Fruit fly (Drosophila melanogaster): ENCODE measurements around the gene Ald1.

Ald1 gene

DNA sequence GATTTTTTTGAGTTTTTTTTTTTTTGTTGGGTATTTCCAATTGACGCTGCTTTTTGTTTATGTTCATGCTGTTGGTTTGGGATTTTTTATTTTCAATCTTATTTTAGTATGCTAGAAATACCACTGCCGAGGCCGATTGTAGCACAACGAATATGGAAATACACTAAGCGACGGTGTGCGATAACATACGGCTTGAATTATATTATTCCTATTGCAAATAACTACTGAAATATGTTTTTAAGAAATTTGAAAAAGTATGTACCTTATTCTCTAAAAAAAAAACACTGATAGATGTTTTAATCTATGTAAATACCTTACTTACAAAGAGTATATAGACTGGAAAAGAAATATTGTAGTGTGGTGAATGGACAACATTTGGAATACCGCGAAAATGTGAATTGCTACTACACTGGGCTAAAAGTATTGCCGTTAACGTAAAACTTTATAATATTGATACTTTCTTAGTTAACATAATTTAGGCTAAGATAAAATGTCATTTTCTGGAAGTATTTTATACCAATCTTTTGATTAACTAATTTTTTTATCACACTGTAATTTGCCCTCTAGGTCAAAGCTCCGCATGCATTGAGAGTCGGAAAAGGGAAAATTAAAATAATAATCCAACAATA is 18.8 kb downstream of the Ald1 start (continued):
- TF ChIP-seq tin (GFP tag; optimal IDR thresholded peaks at IDR 0.05) (peak; percentile 29), CG18262 (tag; optimal IDR thresholded peaks at IDR 0.05) (no peak), Mes4 (GFP tag; optimal IDR thresholded peaks at IDR 0.05) (no peak), Hr78 (GFP tag; optimal IDR thresholded peaks at IDR 0.05) (no peak), danr (GFP tag; IDR thresholded peaks at IDR 0.05) (0 out of 2 replicates have a peak, but pooled peaks have one; percentile 11), CG9437 (GFP tag; optimal IDR thresholded peaks at IDR 0.05) (peak; percentile 0), p53 (GFP tag; optimal IDR thresholded peaks at IDR 0.05) (no peak), CG5180 (GFP tag; optimal IDR thresholded peaks at IDR 0.05) (no peak), CG11247 (GFP tag; IDR thresholded peaks at IDR 0.05) (peak; percentile 39; the same call in 1 of the 2 replicates), PHDP (tag; optimal IDR thresholded peaks at IDR 0.05) (peak; percentile 8), disco-r (GFP tag; optimal IDR thresholded peaks at IDR 0.05) (no peak), CG18599 (GFP tag; optimal IDR thresholded peaks at IDR 0.05) (peak; percentile 9), CG12942 (GFP tag; optimal IDR thresholded peaks at IDR 0.05) (no peak), YL-1 (GFP tag; optimal IDR thresholded peaks at IDR 0.05) (no peak), vnd (GFP tag; IDR thresholded peaks at IDR 0.05; ENCODE audit: partially characterized antibody) (no peak), grau (tag; optimal IDR thresholded peaks at IDR 0.05) (peak; percentile 24), tio (GFP tag; optimal IDR thresholded peaks at IDR 0.05) (no peak), bsh (GFP tag; optimal IDR thresholded peaks at IDR 0.05) (no peak), Bgb (GFP tag; IDR thresholded peaks at IDR 0.05; ENCODE audit: partially characterized antibody) (no peak), grn (GFP tag; optimal IDR thresholded peaks at IDR 0.05) (no peak), CG7556 (GFP tag; optimal IDR thresholded peaks at IDR 0.05) (peak; percentile 7), CG11560 (tag; IDR thresholded peaks at IDR 0.05) (no peak), Chrac-16 (GFP tag; optimal IDR thresholded peaks at IDR 0.05) (no peak), CG7372 (GFP tag; IDR thresholded peaks at IDR 0.05) (0 out of 2 replicates have a peak, but pooled peaks have one; percentile 33), unpg (GFP tag; optimal IDR thresholded peaks at IDR 0.05) (peak; percentile 48), CG4424 (GFP tag; optimal IDR thresholded peaks at IDR 0.05) (peak; percentile 36), Myb (GFP tag; optimal IDR thresholded peaks at IDR 0.05) (peak; percentile 26), insv (GFP tag; optimal IDR thresholded peaks at IDR 0.05) (no peak), CG4404 (GFP tag; IDR thresholded peaks at IDR 0.05) (no peak), CG8089 (GFP tag; optimal IDR thresholded peaks at IDR 0.05) (no peak), phol (tag; optimal IDR thresholded peaks at IDR 0.05) (peak; percentile 49), stc (GFP tag; IDR thresholded peaks at IDR 0.05) (peak; percentile 60), B-H1 (GFP tag; IDR thresholded peaks at IDR 0.05) (no peak), CG7745 (tag; optimal IDR thresholded peaks at IDR 0.05) (no peak), cad (GFP tag; optimal IDR thresholded peaks at IDR 0.05) (no peak), Abd-B (GFP tag; optimal IDR thresholded peaks at IDR 0.05) (peak; percentile 24), Dek (tag; optimal IDR thresholded peaks at IDR 0.05) (peak; percentile 5), gem (tag; optimal IDR thresholded peaks at IDR 0.05) (peak; percentile 66), CG12104 (GFP tag; optimal IDR thresholded peaks at IDR 0.05) (no peak), CG32532 (GFP tag; IDR thresholded peaks at IDR 0.05) (peak; percentile 51; the same call in 1 of the 2 replicates), CG1233 (GFP tag; optimal IDR thresholded peaks at IDR 0.05) (no peak), btn (GFP tag; optimal IDR thresholded peaks at IDR 0.05) (no peak), CG10267 (tag; optimal IDR thresholded peaks at IDR 0.05) (peak; percentile 18), pho (GFP tag; optimal IDR thresholded peaks at IDR 0.05) (no peak), CG12659 (GFP tag; optimal IDR thresholded peaks at IDR 0.05) (no peak), Awh (GFP tag; IDR thresholded peaks at IDR 0.05) (0 out of 2 replicates have a peak, but pooled peaks have one; percentile 25), fd96Cb (tag; optimal IDR thresholded peaks at IDR 0.05) (peak; percentile 3), gcm (GFP tag; optimal IDR thresholded peaks at IDR 0.05) (no peak), gfzf (GFP tag; optimal IDR thresholded peaks at IDR 0.05) (no peak)
